Fruit fly (Drosophila melanogaster) whole organism, embryonic: Measurements from ENCODE around the gene CG43322.

Source experiments
- Abd-B ChIP-seq: fragments of 200-800 bp; sonication (Bioruptor generic); optimal IDR thresholded peaks from 2 replicates; lab custom pipeline; 2018; ENCODE audit warnings: missing biosample characterization, mild to moderate bottlenecking, missing genetic modification characterization, moderate library complexity
- Atf3 ChIP-seq: fragments of 200-800 bp; sonication (Bioruptor generic); optimal IDR thresholded peaks from 3 replicates; lab custom pipeline; 2016; ENCODE audit warnings: missing biosample characterization, missing genetic modification characterization
- CG12391 ChIP-seq: fragments of 200-800 bp; sonication (Bioruptor generic); optimal IDR thresholded peaks from 3 replicates; lab custom pipeline; 2018; ENCODE audit warnings: missing biosample characterization, mild to moderate bottlenecking, missing genetic modification characterization, moderate library complexity
- CG12659 ChIP-seq: fragments of 200-800 bp; sonication (Bioruptor generic); optimal IDR thresholded peaks from 3 replicates; lab custom pipeline; 2017; ENCODE audit warnings: mild to moderate bottlenecking, missing biosample characterization, missing genetic modification reagents, missing genetic modification characterization
- CG13287 ChIP-seq: fragments of 200-800 bp; sonication (Bioruptor generic); IDR thresholded peaks from 2 replicates; pipeline ENCODE4 v1.3.6; 2022; ENCODE audit warnings: missing biosample characterization, missing genetic modification characterization; ENCODE audit not compliant: partially characterized antibody
- CG14710 ChIP-seq: fragments of 200-800 bp; sonication (Bioruptor generic); optimal IDR thresholded peaks from 3 replicates; lab custom pipeline; 2019; ENCODE audit warnings: missing biosample characterization, mild to moderate bottlenecking, missing genetic modification characterization, moderate library complexity
- CG14860 ChIP-seq: fragments of 200-800 bp; sonication (Bioruptor generic); IDR thresholded peaks from 3 replicates; pipeline ENCODE4 v1.3.6; 2022; ENCODE audit warnings: missing biosample characterization, missing genetic modification characterization; ENCODE audit not compliant: partially characterized antibody
- CG1603 ChIP-seq: fragments of 200-800 bp; sonication (Bioruptor generic); optimal IDR thresholded peaks from 2 replicates; lab custom pipeline; 2019; ENCODE audit warnings: missing biosample characterization, mild to moderate bottlenecking, missing genetic modification characterization, moderate library complexity
- CG17186 ChIP-seq: fragments of 200-800 bp; sonication (Bioruptor generic); optimal IDR thresholded peaks from 3 replicates; lab custom pipeline; 2017; ENCODE audit warnings: missing biosample characterization, missing genetic modification reagents, missing genetic modification characterization
- CG17361 ChIP-seq: fragments of 200-800 bp; sonication (Bioruptor generic); IDR thresholded peaks from 3 replicates; pipeline ENCODE4 v1.3.6; 2022; ENCODE audit warnings: missing biosample characterization, missing genetic modification characterization
- CG17385 ChIP-seq: fragments of 200-800 bp; sonication (Bioruptor generic); optimal IDR thresholded peaks from 3 replicates; lab custom pipeline; 2018; ENCODE audit warnings: missing biosample characterization, mild to moderate bottlenecking, missing genetic modification characterization
- CG18011 ChIP-seq: fragments of 200-800 bp; sonication (Bioruptor generic); optimal IDR thresholded peaks from 2 replicates; lab custom pipeline; 2017; ENCODE audit warnings: missing biosample characterization, missing genetic modification characterization, mild to moderate bottlenecking, moderate library complexity, missing genotype
- CG2889 ChIP-seq: fragments of 200-800 bp; sonication (Bioruptor generic); IDR thresholded peaks from 3 replicates; pipeline ENCODE4 v1.3.6; 2022; ENCODE audit warnings: missing biosample characterization, missing genetic modification characterization
- CG32532 ChIP-seq: fragments of 200-800 bp; sonication (Bioruptor generic); IDR thresholded peaks from 2 replicates; pipeline ENCODE4 v1.3.6; 2022; ENCODE audit warnings: missing biosample characterization, missing genetic modification characterization
- CG33213 ChIP-seq: fragments of 200-800 bp; sonication (Bioruptor generic); optimal IDR thresholded peaks from 3 replicates; lab custom pipeline; 2016; ENCODE audit warnings: missing biosample characterization, missing genetic modification characterization
- CG4730 ChIP-seq: fragments of 200-800 bp; sonication (Bioruptor generic); IDR thresholded peaks from 2 replicates; pipeline ENCODE4 v1.3.6; 2022; ENCODE audit warnings: missing biosample characterization, missing genetic modification characterization
- CG4820 ChIP-seq: fragments of 200-800 bp; sonication (Bioruptor generic); optimal IDR thresholded peaks from 3 replicates; lab custom pipeline; 2016; ENCODE audit warnings: missing biosample characterization, missing genetic modification characterization
- CG6791 ChIP-seq: fragments of 200-800 bp; sonication (Bioruptor generic); IDR thresholded peaks from 3 replicates; pipeline ENCODE4 v1.3.6; 2022; ENCODE audit warnings: missing biosample characterization, missing genetic modification characterization; ENCODE audit not compliant: partially characterized antibody
- CG8290 ChIP-seq, 3 experiments: fragments of 200-800 bp; sonication (Bioruptor generic); optimal IDR thresholded peaks; 2 replicates each; lab custom pipeline; 2016 to 2019; ENCODE audit warnings: missing biosample characterization in 3 of 3, missing genetic modification characterization in 3 of 3, mild to moderate bottlenecking in 2 of 3, moderate library complexity in 1 of 3
- CG8765 ChIP-seq: fragments of 200-800 bp; sonication (Bioruptor generic); IDR thresholded peaks from 2 replicates; pipeline ENCODE4 v1.3.6; 2022; ENCODE audit warnings: missing biosample characterization, missing genetic modification characterization
- Dll ChIP-seq: fragments of 200-800 bp; sonication (Bioruptor generic); IDR thresholded peaks from 4 replicates; pipeline ENCODE4 v1.3.6; 2022; ENCODE audit warnings: missing biosample characterization, missing genetic modification characterization; ENCODE audit not compliant: partially characterized antibody
- E2f2 ChIP-seq: fragments of 200-800 bp; sonication (Bioruptor generic); IDR thresholded peaks from 2 replicates; pipeline ENCODE4 v1.3.6; 2022; ENCODE audit warnings: missing biosample characterization, missing genetic modification characterization
- Hr3 ChIP-seq: fragments of 200-800 bp; sonication (Bioruptor generic); optimal IDR thresholded peaks from 3 replicates; lab custom pipeline; 2016; ENCODE audit warnings: missing biosample characterization, missing genetic modification characterization
- Lim3 ChIP-seq: fragments of 200-800 bp; sonication (Bioruptor generic); IDR thresholded peaks from 2 replicates; pipeline ENCODE4 v1.3.6; 2022; ENCODE audit warnings: missing biosample characterization, missing genetic modification characterization
- MESR4 ChIP-seq: fragments of 200-800 bp; sonication (Bioruptor generic); optimal IDR thresholded peaks from 2 replicates; lab custom pipeline; 2018; ENCODE audit warnings: missing biosample characterization, mild to moderate bottlenecking, missing genetic modification characterization, moderate library complexity
- Med ChIP-seq: fragments of 200-800 bp; sonication (Bioruptor generic); peaks from one replicate; lab custom pipeline; 2016; ENCODE audit warnings: missing biosample characterization, missing genetic modification characterization, mild to moderate bottlenecking, inconsistent platforms, moderate library complexity
- Nf-YC ChIP-seq: fragments of 200-800 bp; optimal IDR thresholded peaks from 3 replicates; lab custom pipeline; 2019; ENCODE audit warnings: missing biosample characterization, mild to moderate bottlenecking, missing genetic modification characterization, moderate library complexity
- NfI ChIP-seq: fragments of 200-800 bp; sonication (Bioruptor generic); optimal IDR thresholded peaks from 3 replicates; lab custom pipeline; 2018; ENCODE audit warnings: missing biosample characterization, mild to moderate bottlenecking, missing genetic modification characterization, moderate library complexity
- Oaz ChIP-seq: fragments of 200-800 bp; sonication (Bioruptor generic); IDR thresholded peaks from 2 replicates; pipeline ENCODE4 v1.3.6; 2022; ENCODE audit warnings: missing biosample characterization, missing genetic modification characterization
- amos ChIP-seq: fragments of 200-800 bp; sonication (Bioruptor generic); IDR thresholded peaks from 2 replicates; pipeline ENCODE4 v1.3.6; 2022; ENCODE audit warnings: missing biosample characterization, missing genetic modification characterization; ENCODE audit not compliant: partially characterized antibody
- chn ChIP-seq: fragments of 200-800 bp; sonication (Bioruptor generic); optimal IDR thresholded peaks from 2 replicates; lab custom pipeline; 2016; ENCODE audit warnings: missing biosample characterization, missing genetic modification characterization
- ci ChIP-seq: fragments of 200-800 bp; sonication (Bioruptor generic); IDR thresholded peaks from 3 replicates; pipeline ENCODE4 v1.3.6; 2022; ENCODE audit warnings: missing biosample characterization, missing genetic modification characterization
- cwo ChIP-seq: fragments of 200-800 bp; sonication (Bioruptor generic); optimal IDR thresholded peaks from 3 replicates; lab custom pipeline; 2017; ENCODE audit warnings: missing biosample characterization, missing genetic modification characterization, mild to moderate bottlenecking, moderate library complexity, missing genetic modification reagents
- gsb-n ChIP-seq: fragments of 200-800 bp; sonication (Bioruptor generic); optimal IDR thresholded peaks from 3 replicates; lab custom pipeline; 2018; ENCODE audit warnings: missing biosample characterization, mild to moderate bottlenecking, missing genetic modification characterization
- hbn ChIP-seq: fragments of 200-800 bp; sonication (Bioruptor generic); IDR thresholded peaks from 2 replicates; pipeline ENCODE4 v1.3.6; 2022; ENCODE audit warnings: missing biosample characterization, missing genetic modification characterization; ENCODE audit not compliant: partially characterized antibody
- ind ChIP-seq: fragments of 200-800 bp; sonication (Bioruptor generic); optimal IDR thresholded peaks from 3 replicates; lab custom pipeline; 2016; ENCODE audit warnings: missing biosample characterization, missing genetic modification characterization
- kah ChIP-seq: fragments of 200-800 bp; sonication (Bioruptor generic); optimal IDR thresholded peaks from 2 replicates; lab custom pipeline; 2018; ENCODE audit warnings: missing biosample characterization, mild to moderate bottlenecking, missing genetic modification characterization
- kay ChIP-seq: fragments of 200-800 bp; sonication (Bioruptor generic); optimal IDR thresholded peaks from 2 replicates; lab custom pipeline; 2016; ENCODE audit warnings: missing biosample characterization, missing genetic modification characterization
- lbe ChIP-seq: fragments of 200-800 bp; sonication (Bioruptor generic); optimal IDR thresholded peaks from 2 replicates; lab custom pipeline; 2016; ENCODE audit warnings: missing biosample characterization, mild to moderate bottlenecking, missing genetic modification characterization
- sd ChIP-seq: fragments of 200-800 bp; sonication (Bioruptor generic); optimal IDR thresholded peaks from 3 replicates; lab custom pipeline; 2018; ENCODE audit warnings: missing biosample characterization, mild to moderate bottlenecking, missing genetic modification characterization, moderate library complexity
- sisA ChIP-seq: fragments of 200-800 bp; sonication (Bioruptor generic); IDR thresholded peaks from 2 replicates; pipeline ENCODE4 v1.3.6; 2022; ENCODE audit warnings: missing biosample characterization, missing genetic modification characterization
- slbo ChIP-seq: fragments of 200-800 bp; sonication (Bioruptor generic); IDR thresholded peaks from 2 replicates; pipeline ENCODE4 v1.3.6; 2022; ENCODE audit warnings: missing biosample characterization, missing genetic modification characterization
- stwl ChIP-seq: fragments of 200-800 bp; sonication (Bioruptor generic); optimal IDR thresholded peaks from 3 replicates; lab custom pipeline; 2018; ENCODE audit warnings: missing biosample characterization, mild to moderate bottlenecking, missing genetic modification characterization, moderate library complexity
- unpg ChIP-seq: fragments of 200-800 bp; sonication (Bioruptor generic); optimal IDR thresholded peaks from 3 replicates; lab custom pipeline; 2018; ENCODE audit warnings: missing biosample characterization, mild to moderate bottlenecking, missing genetic modification characterization, moderate library complexity
- vnd ChIP-seq: fragments of 200-800 bp; sonication (Bioruptor generic); IDR thresholded peaks from 3 replicates; pipeline ENCODE4 v1.3.6; 2022; ENCODE audit warnings: missing biosample characterization, missing genetic modification characterization; ENCODE audit not compliant: partially characterized antibody
- zen2 ChIP-seq: fragments of 200-800 bp; sonication (Bioruptor generic); IDR thresholded peaks from 3 replicates; pipeline ENCODE4 v1.3.6; 2022; ENCODE audit warnings: missing biosample characterization, missing genetic modification characterization; ENCODE audit not compliant: partially characterized antibody

The CG43322 gene

dm6 chr2L:7026988-7027908 is 14.1 kb downstream of the CG43322 start, which contains the start of the genes CG31908 and MME1 (continued):
- TF ChIP-seq NfI (GFP tag; lab: Kevin White, UChicago) (peak; percentile 14), CG18011 (GFP tag; lab: Kevin White, UChicago) (peak; percentile 3), CG4820 (no peak), zen2 (GFP tag; lab: Robert Waterston, UW) (peak; percentile 73; the same call in 2 of the 3 replicates), CG14710 (peak; percentile 46), CG33213 (GFP tag; lab: Kevin White, UChicago) (peak; percentile 4), E2f2 (peak; percentile 67), amos (GFP tag; lab: Robert Waterston, UW) (peak; percentile 60), CG14860 (GFP tag; lab: Robert Waterston, UW) (peak; percentile 78), CG12659 (peak; percentile 56), stwl (tag; lab: Kevin White, UChicago) (peak; percentile 57), Dll (GFP tag; lab: Robert Waterston, UW) (peak; percentile 88), CG17361 (0 out of 3 replicates have a peak, but pooled peaks have one; percentile 21), kah (GFP tag; lab: Kevin White, UChicago) (no peak), Oaz (GFP tag; lab: Robert Waterston, UW) (no peak), MESR4 (GFP tag; lab: Kevin White, UChicago) (peak; percentile 94), kay (peak; percentile 11), Abd-B (GFP tag; lab: Kevin White, UChicago) (no peak), sd (tag; lab: Kevin White, UChicago) (peak; percentile 38), CG4730 (no peak), CG2889 (GFP tag; lab: Robert Waterston, UW) (no peak), chn (GFP tag; lab: Kevin White, UChicago) (peak; percentile 23), ci (GFP tag; lab: Robert Waterston, UW) (0 out of 3 replicates have a peak, but pooled peaks have one; percentile 42), cwo (GFP tag; lab: Kevin White, UChicago) (peak; percentile 67), CG17385 (GFP tag; lab: Kevin White, UChicago) (peak; percentile 99), sisA (0 out of 2 replicates have a peak, but pooled peaks have one; percentile 5), CG13287 (GFP tag; lab: Robert Waterston, UW) (peak; percentile 85), slbo (GFP tag; lab: Robert Waterston, UW) (peak; percentile 45; the same call in 1 of the 2 replicates), CG12391 (peak; percentile 24), CG1603 (tag; lab: Kevin White, UChicago) (peak; percentile 42), Med (peak; percentile 94), lbe (GFP tag; lab: Kevin White, UChicago) (peak; percentile 30), CG8765 (GFP tag; lab: Robert Waterston, UW) (no peak), Atf3 (GFP tag; lab: Kevin White, UChicago) (no peak), CG17186 (GFP tag; lab: Kevin White, UChicago) (peak; percentile 43), unpg (GFP tag; lab: Kevin White, UChicago) (peak; percentile 12), gsb-n (tag; lab: Kevin White, UChicago) (peak; percentile 17), Hr3 (GFP tag; lab: Kevin White, UChicago) (peak; percentile 6), vnd (GFP tag; lab: Robert Waterston, UW) (peak; percentile 78), Lim3 (no peak), Nf-YC (tag; lab: Kevin White, UChicago) (peak; percentile 16), hbn (GFP tag; lab: Robert Waterston, UW) (peak; percentile 65), CG32532 (GFP tag; lab: Robert Waterston, UW) (peak; percentile 45; the same call in 1 of the 2 replicates), CG6791 (GFP tag; lab: Robert Waterston, UW) (peak; percentile 76; the same call in 2 of the 3 replicates), ind (GFP tag; lab: Kevin White, UChicago) (peak; percentile 43), CG8290 (GFP tag; optimal IDR thresholded peaks at IDR 0.05; lab: Kevin White, UChicago) (no peak), CG8290 (tag; optimal IDR thresholded peaks at IDR 0.05; lab: Kevin White, UChicago) (peak in 1 of 2 experiments; percentile 3)
